Fruit fly (Drosophila melanogaster) whole organism, embryonic: ENCODE data around the gene Adat1.

Experiments used
- CG10431 ChIP-seq: fragments of 200-800 bp; sonication (Bioruptor generic); optimal IDR thresholded peaks from 3 replicates; lab custom pipeline; 2018; ENCODE audit warnings: missing biosample characterization, mild to moderate bottlenecking, missing genetic modification characterization
- CG8359 ChIP-seq: fragments of 200-800 bp; sonication (Bioruptor generic); optimal IDR thresholded peaks from 2 replicates; lab custom pipeline; 2017; ENCODE audit warnings: missing biosample characterization, mild to moderate bottlenecking, missing genetic modification characterization, borderline replicate concordance
- Dfd ChIP-seq, 2 experiments: fragments of >200 bp; optimal IDR thresholded peaks; 2 replicates each; lab custom pipeline; 2017; ENCODE audit warnings: missing biosample characterization in 2 of 2, missing genetic modification characterization in 2 of 2
- Fer1 ChIP-seq: fragments of 200-800 bp; sonication (Bioruptor generic); optimal IDR thresholded peaks from 2 replicates; lab custom pipeline; 2017; ENCODE audit warnings: missing biosample characterization, mild to moderate bottlenecking, missing genetic modification characterization
- Gug ChIP-seq: fragments of 200-800 bp; sonication (Bioruptor generic); IDR thresholded peaks from 4 replicates; pipeline ENCODE4 v1.3.6; 2022; ENCODE audit warnings: missing biosample characterization, missing genetic modification characterization
- Sox102F ChIP-seq: fragments of 200-800 bp; sonication (Bioruptor generic); optimal IDR thresholded peaks from 2 replicates; lab custom pipeline; 2018; ENCODE audit warnings: missing biosample characterization, mild to moderate bottlenecking, missing genetic modification characterization, moderate library complexity
- fd64A ChIP-seq: fragments of 200-800 bp; sonication (Bioruptor generic); optimal IDR thresholded peaks from 3 replicates; lab custom pipeline; 2018; ENCODE audit warnings: missing biosample characterization, mild to moderate bottlenecking, missing genetic modification characterization
- insv ChIP-seq, 2 experiments: fragments of 200-800 bp; sonication (Bioruptor generic); optimal IDR thresholded peaks; 3 replicates each; lab custom pipeline; 2016 to 2018; ENCODE audit warnings: missing biosample characterization in 2 of 2, missing genetic modification characterization in 2 of 2
- ken ChIP-seq: fragments of 200-800 bp; sonication (Bioruptor generic); IDR thresholded peaks from 3 replicates; pipeline ENCODE4 v1.3.6; 2022; ENCODE audit warnings: missing biosample characterization, missing genetic modification characterization

DNA sequence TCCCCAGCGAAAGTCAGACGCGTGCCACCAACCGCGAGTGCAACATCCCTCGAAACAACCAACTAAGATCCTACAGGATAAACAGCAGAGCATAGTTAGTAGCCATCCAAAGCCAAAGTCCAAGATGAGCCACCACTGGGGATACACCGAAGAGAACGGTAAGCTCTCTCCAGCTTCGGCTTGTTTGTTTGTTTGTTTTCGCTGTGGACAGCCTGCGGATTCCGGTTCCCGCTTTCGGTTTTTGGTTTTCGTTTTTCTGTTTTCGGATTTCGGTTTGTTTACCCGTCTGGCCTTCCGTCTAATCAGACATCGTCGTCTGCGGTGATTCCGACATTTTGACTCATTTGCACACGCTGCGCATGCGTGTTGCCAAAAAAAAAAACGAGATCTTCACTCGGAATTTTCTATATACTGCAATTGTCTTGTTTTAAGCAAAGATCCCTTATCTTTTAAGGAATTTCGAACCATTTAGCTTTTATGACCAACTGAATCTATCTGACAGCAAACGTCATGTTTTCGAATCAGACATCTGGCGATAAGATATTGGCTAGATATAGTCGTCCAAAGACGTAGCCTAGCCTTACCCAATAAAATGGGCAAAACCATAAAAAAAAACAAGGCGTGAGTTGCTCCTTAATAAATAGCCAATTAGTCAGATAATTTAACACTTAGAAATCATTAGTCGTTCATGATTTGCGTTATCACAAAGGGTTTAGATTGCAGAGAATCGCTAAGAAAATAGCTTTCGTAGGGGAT is 7.3 kb downstream of the Adat1 start:
- no peak for TF ChIP-seq insv (GFP tag; optimal IDR thresholded peaks at IDR 0.05; lab: Kevin White, UChicago)
- no peak for TF ChIP-seq fd64A (GFP tag; lab: Kevin White, UChicago)
- TF ChIP-seq ken (GFP tag; lab: Robert Waterston, UW): no peak
- TF ChIP-seq Dfd (GFP tag; optimal IDR thresholded peaks at IDR 0.05; lab: Kevin White, UChicago): no peak
- TF ChIP-seq Gug (GFP tag; lab: Robert Waterston, UW): no peak
- TF ChIP-seq CG8359 (GFP tag; lab: Kevin White, UChicago): no peak
- no peak for TF ChIP-seq CG10431 (GFP tag; lab: Kevin White, UChicago)
- no peak for TF ChIP-seq Sox102F (GFP tag; lab: Kevin White, UChicago)
- no peak for TF ChIP-seq Fer1 (GFP tag; lab: Kevin White, UChicago)
